Fruit fly (Drosophila melanogaster): ENCODE results near the gene ttm3.

dm6 chr2L:22070844-22071243, 8.6 kb upstream of the ttm3 start, which contains the start of gene tplus3a:
- TF ChIP-seq psq (optimal IDR thresholded peaks at IDR 0.05) (no peak), h (optimal IDR thresholded peaks at IDR 0.05) (no peak), Myc (optimal IDR thresholded peaks at IDR 0.05) (no peak)

Measured in Kc167 (cell line).